Worm (Caenorhabditis elegans) whole organism, midembryonic: ENCODE measurements around the gene fbxl-5.

Experiments
- T22C8.4 ChIP-seq: fragments of 200-800 bp; sonication (Bioruptor generic); IDR thresholded peaks from 2 replicates; pipeline ENCODE4 v1.3.6; 2022; ENCODE audit warnings: missing genetic modification characterization, missing compliant biosample characterization
- cog-1 ChIP-seq: sonication (generic microtip); optimal IDR thresholded peaks from 2 replicates; lab custom pipeline; 2016; ENCODE audit warnings: missing genetic modification characterization, missing compliant biosample characterization
- flt-1 ChIP-seq: fragments of 200-800 bp; sonication (Bioruptor generic); IDR thresholded peaks from 2 replicates; pipeline ENCODE4 v1.3.6; 2022; ENCODE audit warnings: missing genetic modification characterization, missing compliant biosample characterization
- klf-2 ChIP-seq: fragments of 200-800 bp; sonication (Bioruptor generic); conservative IDR thresholded peaks from 2 replicates; pipeline ENCODE4 v1.3.6; 2022; ENCODE audit warnings: missing genetic modification reagents, missing genetic modification characterization, missing compliant biosample characterization
- med-1 ChIP-seq: sonication (generic microtip); optimal IDR thresholded peaks from 2 replicates; lab custom pipeline; 2017; ENCODE audit warnings: missing genetic modification characterization, mild to moderate bottlenecking, missing compliant biosample characterization, antibody characterized with exemption, missing genetic modification reagents; ENCODE audit not compliant: insufficient read depth
- ref-1 ChIP-seq: fragments of 200-800 bp; sonication (Bioruptor generic); conservative IDR thresholded peaks from 2 replicates; pipeline ENCODE4 v1.3.6; 2022; ENCODE audit warnings: missing genetic modification reagents, missing genetic modification characterization, missing compliant biosample characterization
- tab-1 ChIP-seq: fragments of 200-800 bp; sonication (Bioruptor generic); IDR thresholded peaks from 2 replicates; pipeline ENCODE4 v1.3.6; 2022; ENCODE audit warnings: missing genetic modification characterization, missing compliant biosample characterization
- ztf-23 ChIP-seq: fragments of 200-800 bp; sonication (Bioruptor generic); IDR thresholded peaks from 2 replicates; pipeline ENCODE4 v1.3.6; 2022; ENCODE audit warnings: missing genetic modification reagents, missing genetic modification characterization, missing compliant biosample characterization
- ztf-29 ChIP-seq: fragments of 200-800 bp; sonication (Bioruptor generic); IDR thresholded peaks from 2 replicates; pipeline ENCODE4 v1.3.6; 2022; ENCODE audit warnings: missing genetic modification reagents, missing genetic modification characterization, missing compliant biosample characterization

fbxl-5 gene

ce11 chrV:7775226-7775625, 32.5 kb downstream of the fbxl-5 start:
- no peak for TF ChIP-seq ztf-23
- no peak for TF ChIP-seq cog-1 (tag; lab: Kevin White, UChicago)
- TF ChIP-seq tab-1 (GFP tag; lab: Robert Waterston, UW) = no peak
- no peak for TF ChIP-seq flt-1
- TF ChIP-seq ref-1 = no peak
- TF ChIP-seq klf-2 = no peak
- TF ChIP-seq T22C8.4 (GFP tag; lab: Robert Waterston, UW) = no peak
- TF ChIP-seq med-1 (GFP tag; lab: Kevin White, UChicago) = no peak
- no peak for TF ChIP-seq ztf-29 (GFP tag; lab: Robert Waterston, UW)

ce11 chrV:7776029-7776628, 33.4 kb downstream of the fbxl-5 start, which contains the start of the genes rpl-39 and rps-30:
Gene rpl-39, minus strand, starts transcription at chrV:7776079.
Gene rps-30, plus strand, starts transcription at chrV:7776578.
- TF ChIP-seq tab-1 (GFP tag; lab: Robert Waterston, UW) (no peak), klf-2 (no peak), flt-1 (no peak), ztf-23 (peak; percentile 59; the same call in 1 of the 2 replicates), T22C8.4 (GFP tag; lab: Robert Waterston, UW) (peak; percentile 21; the same call in 1 of the 2 replicates), cog-1 (tag; lab: Kevin White, UChicago) (peak; percentile 13)

- TF ChIP-seq cog-1 (tag; lab: Kevin White, UChicago) = no peak
- TF ChIP-seq klf-2 = no peak
- TF ChIP-seq med-1 (GFP tag; lab: Kevin White, UChicago) = no peak
- TF ChIP-seq tab-1 (GFP tag; lab: Robert Waterston, UW) = no peak
- TF ChIP-seq flt-1 = no peak
- no peak for TF ChIP-seq ztf-29 (GFP tag; lab: Robert Waterston, UW)
- no peak for TF ChIP-seq T22C8.4 (GFP tag; lab: Robert Waterston, UW)
- TF ChIP-seq ztf-23 = no peak
- TF ChIP-seq ref-1 = no peak
Observed at ce11 chrV:7777098-7777497, 34.4 kb downstream of the fbxl-5 start, which contains the start of gene C26F1.3. Gene C26F1.3, plus strand, starts transcription at chrV:7777300.

ce11 chrV:7778999-7779398, 36.3 kb downstream of the fbxl-5 start:
- TF ChIP-seq cog-1 (tag; lab: Kevin White, UChicago) = no peak

- no peak for TF ChIP-seq med-1 (GFP tag; lab: Kevin White, UChicago)
- no peak for TF ChIP-seq tab-1 (GFP tag; lab: Robert Waterston, UW)
- no peak for TF ChIP-seq ref-1
- no peak for TF ChIP-seq cog-1 (tag; lab: Kevin White, UChicago)
- no peak for TF ChIP-seq ztf-29 (GFP tag; lab: Robert Waterston, UW)
- no peak for TF ChIP-seq T22C8.4 (GFP tag; lab: Robert Waterston, UW)
- no peak for TF ChIP-seq ztf-23
- no peak for TF ChIP-seq flt-1
- TF ChIP-seq klf-2 = no peak
Observed at ce11 chrV:7781511-7781910, 38.8 kb downstream of the fbxl-5 start, which contains the start of gene cyp-32A1. Gene cyp-32A1, plus strand, starts transcription at chrV:7781811.

ce11 chrV:7785117-7785516, 42.4 kb downstream of the fbxl-5 start, which contains the start of gene C26F1.1:
Gene C26F1.1, plus strand, starts transcription at chrV:7785417.
- TF ChIP-seq ztf-29 (GFP tag; lab: Robert Waterston, UW) = no peak
- TF ChIP-seq klf-2 = no peak
- TF ChIP-seq ref-1 = no peak
- no peak for TF ChIP-seq med-1 (GFP tag; lab: Kevin White, UChicago)
- no peak for TF ChIP-seq T22C8.4 (GFP tag; lab: Robert Waterston, UW)
- no peak for TF ChIP-seq ztf-23
- no peak for TF ChIP-seq flt-1
- no peak for TF ChIP-seq cog-1 (tag; lab: Kevin White, UChicago)
- TF ChIP-seq tab-1 (GFP tag; lab: Robert Waterston, UW) = no peak

- TF ChIP-seq ref-1 (no peak), ztf-23 (no peak)
Observed at ce11 chrV:7785885-7786284, 43.2 kb downstream of the fbxl-5 start.

- TF ChIP-seq cog-1 (tag; lab: Kevin White, UChicago) (no peak), T22C8.4 (GFP tag; lab: Robert Waterston, UW) (no peak), klf-2 (no peak), ztf-23 (no peak), ztf-29 (GFP tag; lab: Robert Waterston, UW) (no peak), ref-1 (no peak), tab-1 (GFP tag; lab: Robert Waterston, UW) (no peak), med-1 (GFP tag; lab: Kevin White, UChicago) (no peak), flt-1 (no peak)
Observed at ce11 chrV:7786639-7787038, 43.9 kb downstream of the fbxl-5 start.

- TF ChIP-seq cog-1 (tag; lab: Kevin White, UChicago) = no peak
- TF ChIP-seq tab-1 (GFP tag; lab: Robert Waterston, UW) = no peak
- no peak for TF ChIP-seq ref-1
- TF ChIP-seq T22C8.4 (GFP tag; lab: Robert Waterston, UW) = no peak
- no peak for TF ChIP-seq ztf-29 (GFP tag; lab: Robert Waterston, UW)
- no peak for TF ChIP-seq med-1 (GFP tag; lab: Kevin White, UChicago)
- no peak for TF ChIP-seq flt-1
- no peak for TF ChIP-seq klf-2
- TF ChIP-seq ztf-23 = no peak
Observed at ce11 chrV:7793067-7793466, 50.4 kb downstream of the fbxl-5 start, which contains the start of gene flp-21. Gene flp-21, plus strand, starts transcription at chrV:7793367.

- TF ChIP-seq ztf-29 (GFP tag; lab: Robert Waterston, UW) (no peak), med-1 (GFP tag; lab: Kevin White, UChicago) (no peak), flt-1 (no peak), T22C8.4 (GFP tag; lab: Robert Waterston, UW) (no peak), ztf-23 (no peak), tab-1 (GFP tag; lab: Robert Waterston, UW) (no peak), klf-2 (no peak), ref-1 (no peak), cog-1 (tag; lab: Kevin White, UChicago) (no peak)
Observed at ce11 chrV:7798079-7798478, 55.4 kb downstream of the fbxl-5 start, which contains the start of gene ZK742.7. Gene ZK742.7, plus strand, starts transcription at chrV:7798379.
